Fruit fly (Drosophila melanogaster): ENCODE measurements around the gene Chs2.

The Chs2 gene

dm6 chr3L:21961892-21962518 lies at the start of gene Chs2 (continued):
- TF ChIP-seq Dip2 (GFP tag; IDR thresholded peaks at IDR 0.05) (no peak), CG31388 (GFP tag; optimal IDR thresholded peaks at IDR 0.05) (no peak), CG8765 (GFP tag; IDR thresholded peaks at IDR 0.05) (no peak), CG10147 (GFP tag; optimal IDR thresholded peaks at IDR 0.05) (no peak), br (optimal IDR thresholded peaks at IDR 0.05) (no peak), Med (GFP tag) (peak; percentile 78), Hr51 (GFP tag; optimal IDR thresholded peaks at IDR 0.05) (no peak), run (tag; optimal IDR thresholded peaks at IDR 0.05) (peak; percentile 55), chinmo (GFP tag; IDR thresholded peaks at IDR 0.05; ENCODE audit: partially characterized antibody) (0 out of 4 replicates have a peak, but pooled peaks have one; percentile 42), CG12219 (GFP tag; optimal IDR thresholded peaks at IDR 0.05) (peak; percentile 14), Dad (GFP tag; optimal IDR thresholded peaks at IDR 0.05) (no peak), twi (tag; optimal IDR thresholded peaks at IDR 0.05) (peak; percentile 83), CG8359 (GFP tag; optimal IDR thresholded peaks at IDR 0.05; ENCODE audit: borderline replicate concordance) (peak; percentile 47), CG11247 (GFP tag; IDR thresholded peaks at IDR 0.05) (no peak), Doc2 (GFP tag; IDR thresholded peaks at IDR 0.05) (no peak), phol (tag; optimal IDR thresholded peaks at IDR 0.05) (no peak), CG8089 (GFP tag; optimal IDR thresholded peaks at IDR 0.05) (peak; percentile 18), CG8281 (tag; optimal IDR thresholded peaks at IDR 0.05) (no peak), sc (optimal IDR thresholded peaks at IDR 0.05) (no peak), sc (GFP tag; optimal IDR thresholded peaks at IDR 0.05) (peak; percentile 37), CG14050 (GFP tag; IDR thresholded peaks at IDR 0.05) (no peak), inv (GFP tag; IDR thresholded peaks at IDR 0.05; ENCODE audit: partially characterized antibody) (no peak), gt (GFP tag; IDR thresholded peaks at IDR 0.05) (no peak), lab (GFP tag; optimal IDR thresholded peaks at IDR 0.05) (no peak), CG2875 (GFP tag; optimal IDR thresholded peaks at IDR 0.05) (peak; percentile 19), Ada2b (GFP tag; IDR thresholded peaks at IDR 0.05) (no peak), sug (tag; optimal IDR thresholded peaks at IDR 0.05) (peak; percentile 25), CG13424 (tag; optimal IDR thresholded peaks at IDR 0.05) (peak; percentile 7), Antp (GFP tag; optimal IDR thresholded peaks at IDR 0.05) (no peak), caup (GFP tag; optimal IDR thresholded peaks at IDR 0.05; ENCODE audit: severe bottlenecking) (peak; percentile 22), CG30431 (GFP tag; optimal IDR thresholded peaks at IDR 0.05) (no peak), chm (GFP tag; IDR thresholded peaks at IDR 0.05) (no peak; the same call in 1 of the 2 replicates), ssp (GFP tag; IDR thresholded peaks at IDR 0.05) (no peak), unc-4 (GFP tag; IDR thresholded peaks at IDR 0.05; ENCODE audit: partially characterized antibody) (no peak), CG5953 (GFP tag; IDR thresholded peaks at IDR 0.05) (no peak), CG18619 (GFP tag; optimal IDR thresholded peaks at IDR 0.05) (peak; percentile 14), Xrp1 (GFP tag; IDR thresholded peaks at IDR 0.05) (peak; percentile 66), yki (optimal IDR thresholded peaks at IDR 0.05) (no peak), CG15601 (tag; optimal IDR thresholded peaks at IDR 0.05) (peak; percentile 58), Oaz (GFP tag; IDR thresholded peaks at IDR 0.05) (no peak), ttk (GFP tag; IDR thresholded peaks at IDR 0.05) (no peak), CG3407 (GFP tag; optimal IDR thresholded peaks at IDR 0.05) (peak; percentile 48)

DNA sequence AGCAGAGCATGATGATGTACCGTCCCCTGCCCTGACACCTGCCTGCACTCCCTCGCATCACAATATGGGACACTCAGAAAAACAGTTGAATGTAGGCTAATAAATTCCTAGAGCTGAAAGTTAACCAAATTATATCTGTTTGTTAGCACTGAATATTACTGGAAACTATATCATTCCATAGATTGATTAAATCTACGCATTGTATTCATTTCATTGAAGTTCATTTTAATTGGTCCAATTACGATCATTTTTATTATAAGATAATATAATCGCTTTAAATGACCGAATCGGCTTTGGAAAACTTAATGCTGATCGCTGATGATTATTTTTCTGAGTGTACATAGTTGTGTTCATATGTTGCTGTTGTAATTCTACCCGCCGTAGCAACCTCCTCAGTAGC lies 43.6 kb upstream of the Chs2 start:
- TF ChIP-seq hbn (GFP tag; IDR thresholded peaks at IDR 0.05; ENCODE audit: partially characterized antibody) (no peak), MESR4 (GFP tag; optimal IDR thresholded peaks at IDR 0.05) (no peak), CG15601 (tag; optimal IDR thresholded peaks at IDR 0.05) (no peak), CG11456 (GFP tag; IDR thresholded peaks at IDR 0.05) (no peak), bsh (GFP tag; optimal IDR thresholded peaks at IDR 0.05) (peak in 1 of 2 experiments; percentile 23), CG4707 (GFP tag; optimal IDR thresholded peaks at IDR 0.05) (no peak), nom (GFP tag; optimal IDR thresholded peaks at IDR 0.05) (peak; percentile 5)
